Worm (Caenorhabditis elegans): ENCODE results near the gene srg-37.

The srg-37 gene

DNA sequence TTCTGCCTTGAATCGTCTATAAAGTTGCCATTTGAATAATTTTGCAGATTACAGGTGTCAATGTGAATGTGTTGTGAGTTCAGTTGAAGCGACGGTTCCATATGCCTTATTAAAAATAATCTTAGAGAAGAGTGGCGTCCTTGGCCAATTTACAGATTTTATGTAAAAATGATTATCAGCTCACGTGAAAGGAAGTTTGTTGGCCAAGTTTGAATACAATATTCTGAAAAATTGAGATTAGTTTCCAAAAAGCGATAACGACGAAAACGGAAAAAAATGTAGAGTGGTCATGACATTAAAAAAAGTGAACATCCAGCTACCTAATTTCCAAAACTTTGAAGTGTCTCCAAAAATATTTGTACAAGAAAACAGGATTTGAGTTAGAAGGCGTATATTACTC lies 20.2 kb upstream of the srg-37 start, which contains the start of gene E02H4.5:
Gene E02H4.5, minus strand, starts transcription at position 101 of the 400 bp plus-strand sequence.
- TF ChIP-seq bed-2 (GFP tag; IDR thresholded peaks at IDR 0.05), result no peak
- no peak for TF ChIP-seq B0019.2 (GFP tag; conservative IDR thresholded peaks at IDR 0.05)
- no peak for TF ChIP-seq zim-3 (tag; optimal IDR thresholded peaks at IDR 0.05)
- TF ChIP-seq ceh-79 (tag; optimal IDR thresholded peaks at IDR 0.05), result no peak
- no peak for TF ChIP-seq rec-8 (tag; optimal IDR thresholded peaks at IDR 0.05)
- no peak for TF ChIP-seq lsl-1 (GFP tag; optimal IDR thresholded peaks at IDR 0.05)

DNA sequence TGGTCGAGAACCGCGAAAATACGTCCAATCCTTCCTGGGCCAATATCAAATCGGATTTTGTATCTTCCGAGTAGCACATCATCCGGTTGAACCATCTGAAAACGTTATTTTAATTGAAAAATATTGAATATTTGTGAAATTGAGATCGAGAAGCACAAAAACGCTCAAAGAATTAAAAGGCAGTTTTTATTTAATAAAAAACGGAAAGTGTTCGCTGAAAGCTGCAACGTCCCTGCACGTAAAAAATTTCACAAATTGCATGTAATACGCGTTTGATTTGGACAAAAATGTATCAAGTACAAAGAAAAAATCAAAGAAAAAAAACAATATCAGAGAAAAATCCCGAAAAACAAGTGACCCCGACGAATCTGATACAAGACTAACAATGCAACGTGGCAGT lies 17.2 kb upstream of the srg-37 start, which contains the start of gene E02H4.6:
Gene E02H4.6, minus strand, starts transcription at position 101 of the 400 bp plus-strand sequence.
- TF ChIP-seq F57A8.1 (GFP tag; optimal IDR thresholded peaks at IDR 0.05) (no peak), Y53G8AR.9 (GFP tag; conservative IDR thresholded peaks at IDR 0.05) (no peak), tlf-1 (GFP tag; optimal IDR thresholded peaks at IDR 0.05) (no peak), him-1 (tag; optimal IDR thresholded peaks at IDR 0.05) (no peak), pha-4 (tag; optimal IDR thresholded peaks at IDR 0.05) (no peak), cebp-1 (GFP tag; IDR thresholded peaks at IDR 0.05) (no peak), cebp-1 (tag; optimal IDR thresholded peaks at IDR 0.05) (no peak), aptf-2 (GFP tag; conservative IDR thresholded peaks at IDR 0.05) (no peak), Y53F4B.3 (GFP tag; IDR thresholded peaks at IDR 0.05) (no peak), ztf-25 (GFP tag; IDR thresholded peaks at IDR 0.05) (no peak), ekl-4 (GFP tag; IDR thresholded peaks at IDR 0.05) (no peak), bed-2 (GFP tag; IDR thresholded peaks at IDR 0.05) (no peak), F23B12.7 (tag; optimal IDR thresholded peaks at IDR 0.05; ENCODE audit: insufficient read depth) (no peak)

DNA sequence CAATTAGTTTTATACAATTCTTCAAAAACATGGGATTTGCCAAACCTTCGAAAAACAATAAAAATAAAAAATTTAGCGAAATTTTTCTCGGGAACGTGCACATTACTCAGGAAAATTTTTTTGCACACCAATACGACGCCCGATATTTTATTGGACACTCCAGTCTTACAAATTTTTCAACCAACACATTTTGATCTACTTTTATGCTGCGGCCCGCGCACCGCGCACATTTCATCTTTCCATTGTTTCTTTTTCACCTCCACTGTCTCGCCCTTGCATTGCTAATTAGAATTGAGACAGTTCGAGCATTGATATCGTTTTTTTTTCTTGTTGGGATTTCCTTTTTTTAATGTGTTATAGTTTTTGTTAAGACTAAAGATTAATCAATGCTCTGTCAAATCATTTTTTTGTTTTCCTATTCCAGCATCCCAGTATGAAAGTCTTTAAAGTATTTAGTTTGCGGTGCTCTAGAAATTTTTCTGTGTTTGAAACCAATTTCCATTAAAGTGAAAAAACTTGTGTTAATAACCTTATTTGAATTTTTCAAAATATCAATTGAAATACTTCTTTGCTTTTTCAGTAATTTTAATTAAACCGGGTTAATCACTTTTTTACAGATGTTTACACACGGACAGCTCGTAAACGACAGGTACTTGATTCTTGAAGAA lies 12.7 kb upstream of the srg-37 start, which contains the start of gene K04C1.5:
Gene K04C1.5, plus strand, starts transcription at position 618 of the 668 bp plus-strand sequence.
- TF ChIP-seq xnd-1 (tag; optimal IDR thresholded peaks at IDR 0.05) (peak; percentile 17), madf-8 (GFP tag; conservative IDR thresholded peaks at IDR 0.05) (peak; percentile 56; the same call in 1 of the 2 replicates), D2030.7 (GFP tag; IDR thresholded peaks at IDR 0.05) (peak; percentile 28; the same call in 1 of the 2 replicates), madf-6 (GFP tag; IDR thresholded peaks at IDR 0.05) (peak; percentile 77), efl-1 (GFP tag; optimal IDR thresholded peaks at IDR 0.05) (peak; percentile 77), ztf-22 (GFP tag; optimal IDR thresholded peaks at IDR 0.05) (no peak), dpl-1 (GFP tag; optimal IDR thresholded peaks at IDR 0.05) (peak; percentile 48), F57A8.1 (GFP tag; optimal IDR thresholded peaks at IDR 0.05) (no peak)

DNA sequence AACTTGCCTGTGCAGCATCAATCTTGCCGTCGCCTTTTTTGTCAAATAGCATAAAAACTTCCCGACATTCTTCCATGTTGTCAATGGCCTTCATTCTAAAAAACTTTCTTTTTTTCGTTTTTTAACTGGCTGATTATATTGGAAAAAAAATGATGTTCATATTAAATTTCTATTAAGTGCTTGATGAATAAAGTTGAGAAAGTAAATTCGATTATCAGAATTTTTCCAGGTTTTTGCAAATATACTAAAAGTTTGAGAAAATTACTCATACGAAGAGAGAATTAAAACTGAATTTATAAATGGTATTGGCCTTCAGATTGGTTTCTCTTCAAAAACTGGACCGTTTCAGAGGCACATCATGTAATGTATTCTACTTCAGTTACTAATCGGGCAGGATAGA lies 11.7 kb upstream of the srg-37 start, which contains the start of gene mlc-6:
Gene mlc-6, minus strand, starts transcription at position 101 of the 400 bp plus-strand sequence.
- TF ChIP-seq tlf-1 (GFP tag; optimal IDR thresholded peaks at IDR 0.05) (no peak), unc-62 (GFP tag; optimal IDR thresholded peaks at IDR 0.05) (no peak), hmg-20 (GFP tag; IDR thresholded peaks at IDR 0.05) (no peak), die-1 (tag; optimal IDR thresholded peaks at IDR 0.05) (no peak), T07F8.4 (tag; optimal IDR thresholded peaks at IDR 0.05) (no peak), F57C9.4 (tag; optimal IDR thresholded peaks at IDR 0.05) (no peak), mes-4 (tag; optimal IDR thresholded peaks at IDR 0.05) (no peak)

DNA sequence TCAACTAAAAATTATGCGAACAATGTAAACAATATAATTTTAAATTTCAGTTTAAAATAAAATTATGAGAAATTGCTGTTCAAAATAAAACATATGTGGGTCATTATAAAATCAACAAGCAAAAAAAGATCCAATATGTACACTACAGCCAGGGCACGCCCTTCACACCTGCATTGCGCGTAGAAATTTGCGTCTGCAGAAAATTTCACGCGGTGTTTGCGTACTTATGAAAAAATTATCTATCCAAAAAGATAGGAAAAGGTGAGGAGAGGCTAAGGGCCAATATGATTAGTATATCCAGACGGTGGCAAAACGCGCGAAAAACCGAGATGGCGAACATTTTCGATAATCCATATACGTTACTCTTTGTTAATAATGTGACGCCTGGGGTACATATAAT lies 9.7 kb upstream of the srg-37 start:
- TF ChIP-seq B0261.1 (tag; optimal IDR thresholded peaks at IDR 0.05), result no peak
- no peak for TF ChIP-seq mel-28 (tag; optimal IDR thresholded peaks at IDR 0.05; ENCODE audit: borderline replicate concordance)
- TF ChIP-seq nhr-80 (tag; optimal IDR thresholded peaks at IDR 0.05), result peak; percentile 6

All from whole organism, young adult.